Fruit fly (Drosophila melanogaster) whole organism, embryonic: ENCODE data around the gene Sbf.

Source experiments
- Adf1 ChIP-seq: fragments of 200-800 bp; sonication (Bioruptor generic); IDR thresholded peaks from 2 replicates; pipeline ENCODE4 v1.3.6; 2022; ENCODE audit warnings: missing biosample characterization, missing genetic modification characterization
- Atf6 ChIP-seq: fragments of 200-800 bp; sonication (Bioruptor generic); IDR thresholded peaks from 2 replicates; pipeline ENCODE4 v1.3.6; 2022; ENCODE audit warnings: missing biosample characterization, missing genetic modification characterization
- BEAF-32 ChIP-seq: fragments of 200-800 bp; sonication (Bioruptor generic); optimal IDR thresholded peaks from 3 replicates; lab custom pipeline; 2017; ENCODE audit warnings: missing biosample characterization, missing genetic modification characterization, mild to moderate bottlenecking, moderate library complexity, missing genetic modification reagents
- CG11456 ChIP-seq: fragments of 200-800 bp; sonication (Bioruptor generic); IDR thresholded peaks from 3 replicates; pipeline ENCODE4 v1.3.6; 2022; ENCODE audit warnings: missing biosample characterization, missing genetic modification characterization
- CG12071 ChIP-seq: fragments of 200-800 bp; sonication (Bioruptor generic); optimal IDR thresholded peaks from 3 replicates; lab custom pipeline; 2018; ENCODE audit warnings: missing biosample characterization, mild to moderate bottlenecking, missing genetic modification characterization
- CG12155 ChIP-seq: fragments of 200-800 bp; sonication (Bioruptor generic); optimal IDR thresholded peaks from 3 replicates; lab custom pipeline; 2016; ENCODE audit warnings: missing biosample characterization, missing genetic modification characterization
- CG12299 ChIP-seq: fragments of 200-800 bp; sonication (Bioruptor generic); optimal IDR thresholded peaks from 2 replicates; lab custom pipeline; 2018; ENCODE audit warnings: missing biosample characterization, mild to moderate bottlenecking, missing genetic modification characterization
- CG1233 ChIP-seq: fragments of 200-800 bp; sonication (Bioruptor generic); optimal IDR thresholded peaks from 4 replicates; lab custom pipeline; 2018; ENCODE audit warnings: missing biosample characterization, mild to moderate bottlenecking, missing genetic modification characterization
- CG15269 ChIP-seq: fragments of 200-800 bp; sonication (Bioruptor generic); optimal IDR thresholded peaks from 2 replicates; lab custom pipeline; 2018; ENCODE audit warnings: missing biosample characterization, mild to moderate bottlenecking, missing genetic modification characterization, moderate library complexity
- CG1602 ChIP-seq: fragments of 200-800 bp; sonication (Bioruptor generic); optimal IDR thresholded peaks from 3 replicates; lab custom pipeline; 2016; ENCODE audit warnings: missing biosample characterization, missing genetic modification characterization
- CG2129 ChIP-seq: fragments of 200-800 bp; sonication (Bioruptor generic); IDR thresholded peaks from 2 replicates; pipeline ENCODE4 v1.3.6; 2022; ENCODE audit warnings: missing biosample characterization, missing genetic modification characterization; ENCODE audit not compliant: partially characterized antibody
- CG30020 ChIP-seq: fragments of 200-800 bp; optimal IDR thresholded peaks from 2 replicates; lab custom pipeline; 2019; ENCODE audit warnings: missing biosample characterization, mild to moderate bottlenecking, missing genetic modification characterization, moderate library complexity
- CG33557 ChIP-seq: fragments of 200-800 bp; sonication (Bioruptor generic); optimal IDR thresholded peaks from 2 replicates; lab custom pipeline; 2019; ENCODE audit warnings: missing biosample characterization, mild to moderate bottlenecking, missing genetic modification characterization, moderate library complexity
- CG8089 ChIP-seq: fragments of 200-800 bp; sonication (Bioruptor generic); optimal IDR thresholded peaks from 3 replicates; lab custom pipeline; 2016; ENCODE audit warnings: missing biosample characterization, missing genetic modification characterization
- CG8388 ChIP-seq: fragments of 200-800 bp; sonication (Bioruptor generic); optimal IDR thresholded peaks from 2 replicates; lab custom pipeline; 2019; ENCODE audit warnings: missing biosample characterization, mild to moderate bottlenecking, missing genetic modification characterization, moderate library complexity
- CG8478 ChIP-seq: fragments of >200 bp; optimal IDR thresholded peaks from 2 replicates; lab custom pipeline; 2018
- CHES-1-like ChIP-seq: fragments of 200-800 bp; sonication (Bioruptor generic); optimal IDR thresholded peaks from 2 replicates; lab custom pipeline; 2016; ENCODE audit warnings: missing biosample characterization, missing genetic modification characterization
- Chrac-16 ChIP-seq: fragments of 200-800 bp; sonication (Bioruptor generic); optimal IDR thresholded peaks from 3 replicates; lab custom pipeline; 2016; ENCODE audit warnings: missing biosample characterization, missing genetic modification characterization
- D19A ChIP-seq: fragments of 200-800 bp; optimal IDR thresholded peaks from 3 replicates; lab custom pipeline; 2019; ENCODE audit warnings: missing biosample characterization, mild to moderate bottlenecking, missing genetic modification characterization, moderate library complexity
- Dad ChIP-seq: fragments of 200-800 bp; sonication (Bioruptor generic); optimal IDR thresholded peaks from 3 replicates; lab custom pipeline; 2016; ENCODE audit warnings: missing biosample characterization, missing genetic modification characterization
- Dll ChIP-seq: fragments of 200-800 bp; sonication (Bioruptor generic); IDR thresholded peaks from 4 replicates; pipeline ENCODE4 v1.3.6; 2022; ENCODE audit warnings: missing biosample characterization, missing genetic modification characterization; ENCODE audit not compliant: partially characterized antibody
- Doc3 ChIP-seq: fragments of 200-800 bp; sonication (Bioruptor generic); IDR thresholded peaks from 3 replicates; pipeline ENCODE4 v1.3.6; 2022; ENCODE audit warnings: missing biosample characterization, missing genetic modification characterization; ENCODE audit not compliant: partially characterized antibody
- ERR ChIP-seq: fragments of 200-800 bp; sonication (Bioruptor generic); optimal IDR thresholded peaks from 2 replicates; lab custom pipeline; 2016; ENCODE audit warnings: missing biosample characterization, missing genetic modification characterization
- H2.0 ChIP-seq: fragments of 200-800 bp; sonication (Bioruptor generic); IDR thresholded peaks from 2 replicates; pipeline ENCODE4 v1.3.6; 2022; ENCODE audit warnings: missing biosample characterization, missing genetic modification characterization
- Hsf ChIP-seq: fragments of 200-800 bp; sonication (Bioruptor generic); optimal IDR thresholded peaks from 3 replicates; lab custom pipeline; 2016; ENCODE audit warnings: missing biosample characterization, missing genetic modification characterization
- Lim3 ChIP-seq: fragments of 200-800 bp; sonication (Bioruptor generic); IDR thresholded peaks from 2 replicates; pipeline ENCODE4 v1.3.6; 2022; ENCODE audit warnings: missing biosample characterization, missing genetic modification characterization
- Nf-YB ChIP-seq: fragments of 200-800 bp; sonication (Bioruptor generic); optimal IDR thresholded peaks from 3 replicates; lab custom pipeline; 2019; ENCODE audit warnings: missing biosample characterization, mild to moderate bottlenecking, missing genetic modification characterization, moderate library complexity
- Rfx ChIP-seq: fragments of 200-800 bp; sonication (Bioruptor generic); IDR thresholded peaks from 2 replicates; pipeline ENCODE4 v1.3.6; 2022; ENCODE audit warnings: missing biosample characterization, missing genetic modification characterization
- Spps ChIP-seq: fragments of 200-800 bp; sonication (Bioruptor generic); optimal IDR thresholded peaks from 2 replicates; lab custom pipeline; 2018; ENCODE audit warnings: missing biosample characterization, mild to moderate bottlenecking, missing genetic modification characterization
- Tbp ChIP-seq: fragments of >200 bp; optimal IDR thresholded peaks from 2 replicates; lab custom pipeline; 2018; ENCODE audit warnings: missing biosample characterization, missing genetic modification characterization
- Trl ChIP-seq, 3 experiments: fragments of >200 bp in 2 of 3; fragments of 200-800 bp in 1 of 3; sonication (Bioruptor generic) in 1 of 3; optimal IDR thresholded peaks; 2 replicates in 1 of 3; 3 replicates in 2 of 3; lab custom pipeline; 2016 to 2017; ENCODE audit warnings: missing biosample characterization in 1 of 3, missing genetic modification characterization in 1 of 3
- bsh ChIP-seq, 2 experiments: fragments of 200-800 bp; sonication (Bioruptor generic); optimal IDR thresholded peaks; 2 replicates each; lab custom pipeline; 2017 to 2018; ENCODE audit warnings: mild to moderate bottlenecking in 2 of 2, missing biosample characterization in 2 of 2, missing genetic modification characterization in 2 of 2, moderate library complexity in 1 of 2
- cad ChIP-seq: fragments of >200 bp; optimal IDR thresholded peaks from 2 replicates; lab custom pipeline; 2017; ENCODE audit warnings: missing biosample characterization, missing genetic modification characterization
- cg ChIP-seq: fragments of 200-800 bp; sonication (Bioruptor generic); optimal IDR thresholded peaks from 3 replicates; lab custom pipeline; 2019; ENCODE audit warnings: missing biosample characterization, mild to moderate bottlenecking, missing genetic modification characterization, moderate library complexity
- crol ChIP-seq: fragments of 200-800 bp; sonication (Bioruptor generic); IDR thresholded peaks from 2 replicates; pipeline ENCODE4 v1.3.6; 2022; ENCODE audit warnings: missing biosample characterization, missing genetic modification characterization
- dm ChIP-seq: fragments of 200-800 bp; sonication (Bioruptor generic); optimal IDR thresholded peaks from 3 replicates; lab custom pipeline; 2016; ENCODE audit warnings: missing biosample characterization, missing genetic modification characterization
- emc ChIP-seq: fragments of 200-800 bp; sonication (Bioruptor generic); optimal IDR thresholded peaks from 2 replicates; lab custom pipeline; 2016; ENCODE audit warnings: missing biosample characterization, missing genetic modification characterization
- ewg ChIP-seq: fragments of 200-800 bp; sonication (Bioruptor generic); optimal IDR thresholded peaks from 3 replicates; lab custom pipeline; 2017; ENCODE audit warnings: mild to moderate bottlenecking, missing biosample characterization, missing genetic modification reagents, missing genetic modification characterization
- fru ChIP-seq: fragments of >200 bp; optimal IDR thresholded peaks from 2 replicates; lab custom pipeline; 2017
- jing ChIP-seq: fragments of 200-800 bp; sonication (Bioruptor generic); optimal IDR thresholded peaks from 2 replicates; lab custom pipeline; 2018; ENCODE audit warnings: missing biosample characterization, mild to moderate bottlenecking, missing genetic modification characterization
- kni ChIP-seq: fragments of 200-800 bp; sonication (Bioruptor generic); optimal IDR thresholded peaks from 3 replicates; lab custom pipeline; 2017; ENCODE audit warnings: mild to moderate bottlenecking, missing biosample characterization, missing genetic modification reagents, missing genetic modification characterization
- knrl ChIP-seq: fragments of 200-800 bp; sonication (Bioruptor generic); IDR thresholded peaks from 3 replicates; pipeline ENCODE4 v1.3.6; 2022; ENCODE audit warnings: missing biosample characterization, missing genetic modification characterization; ENCODE audit not compliant: partially characterized antibody
- pan ChIP-seq, 4 experiments: fragments of >200 bp in 3 of 4; fragments of 200-800 bp in 1 of 4; sonication (Bioruptor generic) in 1 of 4; optimal IDR thresholded peaks in 3 of 4; IDR thresholded peaks in 1 of 4; 2 replicates each; pipeline versions ENCODE4 v1.3.6 to Lab custom; 2017 to 2022; ENCODE audit warnings: missing biosample characterization in 2 of 4, missing genetic modification characterization in 2 of 4, mixed read lengths in 1 of 4
- pfk ChIP-seq: fragments of 200-800 bp; sonication (Bioruptor generic); optimal IDR thresholded peaks from 2 replicates; lab custom pipeline; 2018; ENCODE audit warnings: missing biosample characterization, mild to moderate bottlenecking, missing genetic modification characterization, moderate library complexity
- seq ChIP-seq: fragments of 200-800 bp; sonication (Bioruptor generic); IDR thresholded peaks from 2 replicates; pipeline ENCODE4 v1.3.6; 2022; ENCODE audit warnings: missing biosample characterization, missing genetic modification characterization
- sob ChIP-seq: fragments of 200-800 bp; sonication (Bioruptor generic); IDR thresholded peaks from 2 replicates; pipeline ENCODE4 v1.3.6; 2022; ENCODE audit warnings: missing biosample characterization, missing genetic modification characterization
- tup ChIP-seq: fragments of 200-800 bp; sonication (Bioruptor generic); optimal IDR thresholded peaks from 2 replicates; lab custom pipeline; 2016; ENCODE audit warnings: missing biosample characterization, mild to moderate bottlenecking, missing genetic modification characterization, moderate library complexity
- unc-4 ChIP-seq: fragments of 200-800 bp; sonication (Bioruptor generic); IDR thresholded peaks from 2 replicates; pipeline ENCODE4 v1.3.6; 2022; ENCODE audit warnings: missing biosample characterization, missing genetic modification characterization; ENCODE audit not compliant: partially characterized antibody
- zf30C ChIP-seq: fragments of 200-800 bp; sonication (Bioruptor generic); optimal IDR thresholded peaks from 3 replicates; lab custom pipeline; 2018; ENCODE audit warnings: missing biosample characterization, mild to moderate bottlenecking, missing genetic modification characterization

The Sbf gene

dm6 chr3R:11773325-11773998 lies 23.3 kb downstream of the Sbf start (continued):
- TF ChIP-seq Rfx (GFP tag; lab: Robert Waterston, UW) (peak; percentile 6; the same call in 1 of the 2 replicates), Atf6 (GFP tag; lab: Robert Waterston, UW) (no peak), CG11456 (GFP tag; lab: Robert Waterston, UW) (no peak), sob (GFP tag; lab: Robert Waterston, UW) (no peak), CG8089 (GFP tag; lab: Kevin White, UChicago) (no peak), D19A (peak; percentile 39), BEAF-32 (no peak), Trl (optimal IDR thresholded peaks at IDR 0.05; lab: Kevin White, UChicago) (peak; percentile 90 to 99), Trl (GFP tag; optimal IDR thresholded peaks at IDR 0.05; lab: Kevin White, UChicago) (peak; percentile 31), tup (no peak), CG1233 (GFP tag; lab: Kevin White, UChicago) (no peak), crol (peak; percentile 70), knrl (GFP tag; lab: Robert Waterston, UW) (no peak), Hsf (GFP tag; lab: Kevin White, UChicago) (no peak), Doc3 (GFP tag; lab: Robert Waterston, UW) (0 out of 3 replicates have a peak, but pooled peaks have one; percentile 43), Dll (GFP tag; lab: Robert Waterston, UW) (peak; percentile 51; the same call in 2 of the 4 replicates), CG2129 (GFP tag; lab: Robert Waterston, UW) (0 out of 2 replicates have a peak, but pooled peaks have one; percentile 16), CG8388 (GFP tag; lab: Kevin White, UChicago) (no peak), CG1602 (GFP tag; lab: Kevin White, UChicago) (no peak), pan (optimal IDR thresholded peaks at IDR 0.05; lab: Kevin White, UChicago) (no peak), pan (GFP tag; optimal IDR thresholded peaks at IDR 0.05 in 1 of 2, IDR thresholded peaks at IDR 0.05 in 1 of 2) (no peak), CG33557 (GFP tag; lab: Kevin White, UChicago) (peak; percentile 80), Spps (tag; lab: Kevin White, UChicago) (peak; percentile 34), CG12071 (GFP tag; lab: Kevin White, UChicago) (no peak), CG15269 (tag; lab: Kevin White, UChicago) (no peak), bsh (GFP tag; optimal IDR thresholded peaks at IDR 0.05; lab: Kevin White, UChicago) (peak in 1 of 2 experiments; percentile 13), ewg (peak; percentile 79), CG12299 (tag; lab: Kevin White, UChicago) (peak; percentile 2), Dad (GFP tag; lab: Kevin White, UChicago) (no peak), jing (GFP tag; lab: Kevin White, UChicago) (no peak), zf30C (GFP tag; lab: Kevin White, UChicago) (no peak), Chrac-16 (GFP tag; lab: Kevin White, UChicago) (no peak), CHES-1-like (GFP tag; lab: Kevin White, UChicago) (no peak), kni (GFP tag; lab: Kevin White, UChicago) (peak; percentile 95), seq (GFP tag; lab: Robert Waterston, UW) (peak; percentile 47; the same call in 1 of the 2 replicates), Tbp (GFP tag; lab: Kevin White, UChicago) (peak; percentile 68), Adf1 (GFP tag; lab: Robert Waterston, UW) (peak; percentile 26; the same call in 1 of the 2 replicates), Lim3 (no peak), cg (GFP tag; lab: Kevin White, UChicago) (peak; percentile 91), H2.0 (no peak), pfk (GFP tag; lab: Kevin White, UChicago) (peak; percentile 97), CG30020 (no peak), unc-4 (0 out of 2 replicates have a peak, but pooled peaks have one; percentile 31), dm (GFP tag; lab: Kevin White, UChicago) (no peak), Nf-YB (GFP tag; lab: Kevin White, UChicago) (no peak), CG12155 (peak; percentile 64), CG8478 (lab: Kevin White, UChicago) (peak; percentile 73), emc (GFP tag; lab: Kevin White, UChicago) (no peak), cad (GFP tag; lab: Kevin White, UChicago) (peak; percentile 31), fru (no peak), ERR (GFP tag; lab: Kevin White, UChicago) (no peak)
